Fruit fly (Drosophila melanogaster) whole organism, pupa: ENCODE data around the gene CG13284.

Experiments used
- CG10348 ChIP-seq: fragments of 200-800 bp; sonication (Bioruptor generic); IDR thresholded peaks from 2 replicates; pipeline ENCODE4 v1.3.6; 2022; ENCODE audit warnings: missing biosample characterization, missing genetic modification characterization
- CG15710 ChIP-seq: fragments of 200-800 bp; sonication (Bioruptor generic); optimal IDR thresholded peaks from 2 replicates; lab custom pipeline; 2018; ENCODE audit warnings: missing biosample characterization, mild to moderate bottlenecking, missing genetic modification characterization, moderate library complexity
- CG17806 ChIP-seq: fragments of 200-800 bp; sonication (Bioruptor generic); optimal IDR thresholded peaks from 2 replicates; lab custom pipeline; 2018; ENCODE audit warnings: missing biosample characterization, mild to moderate bottlenecking, missing genetic modification characterization, moderate library complexity
- CG8159 ChIP-seq: fragments of 200-800 bp; sonication (Bioruptor generic); optimal IDR thresholded peaks from 3 replicates; lab custom pipeline; 2018; ENCODE audit warnings: missing biosample characterization, mild to moderate bottlenecking, missing genetic modification characterization, moderate library complexity
- CG8301 ChIP-seq: fragments of 200-800 bp; sonication (Bioruptor generic); optimal IDR thresholded peaks from 2 replicates; lab custom pipeline; 2018; ENCODE audit warnings: missing biosample characterization, mild to moderate bottlenecking, missing genetic modification characterization
- gl ChIP-seq: fragments of 200-800 bp; sonication (Bioruptor generic); optimal IDR thresholded peaks from 2 replicates; lab custom pipeline; 2018; ENCODE audit warnings: missing biosample characterization, mild to moderate bottlenecking, missing genetic modification characterization

DNA sequence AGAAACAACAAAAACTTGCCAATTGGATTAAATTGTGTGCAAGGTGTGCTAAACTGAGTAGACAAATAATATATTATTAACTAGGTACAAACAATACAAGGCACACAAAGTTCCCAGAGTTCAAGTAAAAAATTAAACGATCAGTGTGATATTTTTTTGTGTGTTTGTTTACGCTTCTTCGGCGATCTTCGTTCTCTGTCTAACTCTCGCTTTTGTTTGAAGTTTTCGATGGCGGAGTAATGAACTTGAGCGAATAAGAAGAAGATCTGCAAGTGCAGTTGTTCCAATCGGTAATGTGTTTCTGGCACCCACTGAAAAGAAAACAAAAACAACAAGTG lies 31.8 kb downstream of the CG13284 start:
- no peak for TF ChIP-seq CG17806 (tag; lab: Kevin White, UChicago)
- no peak for TF ChIP-seq gl (tag; lab: Kevin White, UChicago)
- TF ChIP-seq CG8159 (tag; lab: Kevin White, UChicago): no peak
- TF ChIP-seq CG8301: no peak
- no peak for TF ChIP-seq CG15710
- TF ChIP-seq CG10348 (GFP tag; lab: Robert Waterston, UW): no peak
